Worm (Caenorhabditis elegans) whole organism, L3 larva: ENCODE results near the gene ify-1.
A peak's percentile ranks its signal among the peaks of the same experiment; 100 is the strongest.

Experiments
- R02D3.7 ChIP-seq: fragments of 150-350 bp; optimal IDR thresholded peaks from 2 replicates; lab custom pipeline; 2014; ENCODE audit warnings: missing biosample characterization, missing genetic modification characterization
- ZK546.5 ChIP-seq: sonication (generic microtip); optimal IDR thresholded peaks from 2 replicates; lab custom pipeline; 2017; ENCODE audit warnings: missing biosample characterization, missing genetic modification characterization
- aly-2 ChIP-seq: fragments of 150-350 bp; optimal IDR thresholded peaks from 2 replicates; lab custom pipeline; 2014; ENCODE audit warnings: missing biosample characterization, missing genetic modification characterization
- ama-1 ChIP-seq: fragments of 150-350 bp; optimal IDR thresholded peaks from 2 replicates; lab custom pipeline; 2018
- ceh-16 ChIP-seq: sonication (generic microtip); optimal IDR thresholded peaks from 2 replicates; lab custom pipeline; 2017; ENCODE audit warnings: missing biosample characterization, missing genetic modification characterization
- ceh-28 ChIP-seq: fragments of 150-350 bp; optimal IDR thresholded peaks from 2 replicates; lab custom pipeline; 2014; ENCODE audit warnings: missing biosample characterization, missing genetic modification reagents, missing genetic modification characterization
- ceh-82 ChIP-seq: fragments of 150-350 bp; optimal IDR thresholded peaks from 2 replicates; lab custom pipeline; 2014; ENCODE audit warnings: missing biosample characterization, missing genetic modification characterization
- ceh-9 ChIP-seq: sonication (generic microtip); optimal IDR thresholded peaks from 2 replicates; lab custom pipeline; 2018; ENCODE audit warnings: missing biosample characterization, missing genetic modification characterization
- daf-12 ChIP-seq: fragments of 150-350 bp; optimal IDR thresholded peaks from 2 replicates; lab custom pipeline; 2014; ENCODE audit warnings: missing biosample characterization, missing genetic modification reagents, missing genetic modification characterization
- egl-27 ChIP-seq: sonication (generic microtip); optimal IDR thresholded peaks from 4 replicates; lab custom pipeline; 2017; ENCODE audit warnings: missing biosample characterization, missing genetic modification reagents, missing genetic modification characterization
- egl-5 ChIP-seq: fragments of 150-350 bp; optimal IDR thresholded peaks from 2 replicates; lab custom pipeline; 2017; ENCODE audit warnings: missing biosample characterization, missing genetic modification reagents, missing genetic modification characterization, inconsistent platforms
- elt-1 ChIP-seq: fragments of 150-350 bp; optimal IDR thresholded peaks from 2 replicates; lab custom pipeline; 2014; ENCODE audit warnings: missing biosample characterization, missing genetic modification characterization
- elt-2 ChIP-seq: sonication (generic microtip); optimal IDR thresholded peaks from 2 replicates; lab custom pipeline; 2016; ENCODE audit warnings: missing genetic modification reagents, mild to moderate bottlenecking, missing genetic modification characterization, missing compliant biosample characterization
- elt-3 ChIP-seq, 3 experiments: fragments of 150-350 bp in 1 of 3; sonication (generic microtip) in 2 of 3; optimal IDR thresholded peaks; 2 replicates in 2 of 3; 4 replicates in 1 of 3; lab custom pipeline; 2014 to 2017; ENCODE audit warnings: missing biosample characterization in 3 of 3, missing genetic modification characterization in 3 of 3
- eor-1 ChIP-seq, 2 experiments: fragments of 150-350 bp; optimal IDR thresholded peaks; 2 replicates each; lab custom pipeline; 2014 to 2018; ENCODE audit warnings: missing biosample characterization in 2 of 2, missing genetic modification characterization in 2 of 2
- fkh-2 ChIP-seq: fragments of 150-350 bp; optimal IDR thresholded peaks from 2 replicates; lab custom pipeline; 2014; ENCODE audit warnings: missing biosample characterization, missing genetic modification reagents, missing genetic modification characterization
- fos-1 ChIP-seq: fragments of 150-350 bp; optimal IDR thresholded peaks from 2 replicates; lab custom pipeline; 2014; ENCODE audit warnings: missing biosample characterization, missing genetic modification characterization
- jun-1 ChIP-seq: fragments of 150-350 bp; optimal IDR thresholded peaks from 2 replicates; lab custom pipeline; 2014; ENCODE audit warnings: missing biosample characterization, missing genetic modification reagents, missing genetic modification characterization
- lin-15B ChIP-seq: fragments of 150-350 bp; optimal IDR thresholded peaks from 2 replicates; lab custom pipeline; 2014; ENCODE audit warnings: missing biosample characterization, missing genetic modification characterization
- lin-39 ChIP-seq: fragments of 150-350 bp; optimal IDR thresholded peaks from 2 replicates; lab custom pipeline; 2018; ENCODE audit warnings: missing biosample characterization, missing genetic modification reagents, missing genetic modification characterization
- lsy-12 ChIP-seq: sonication (generic microtip); optimal IDR thresholded peaks from 2 replicates; lab custom pipeline; 2016; ENCODE audit warnings: mild to moderate bottlenecking, missing genetic modification characterization, missing compliant biosample characterization
- mdl-1 ChIP-seq: fragments of 150-350 bp; optimal IDR thresholded peaks from 2 replicates; lab custom pipeline; 2014; ENCODE audit warnings: missing biosample characterization, missing genetic modification characterization
- mml-1 ChIP-seq: fragments of 150-350 bp; sonication (generic microtip); optimal IDR thresholded peaks from 3 replicates; lab custom pipeline; 2014; ENCODE audit warnings: missing biosample characterization, missing genetic modification characterization
- nfya-1 ChIP-seq: sonication (generic microtip); optimal IDR thresholded peaks from 2 replicates; lab custom pipeline; 2017; ENCODE audit warnings: missing genetic modification characterization, mild to moderate bottlenecking, missing compliant biosample characterization, antibody characterized with exemption, moderate library complexity; ENCODE audit not compliant: insufficient read depth
- nhr-11 ChIP-seq: fragments of 150-350 bp; optimal IDR thresholded peaks from 2 replicates; lab custom pipeline; 2014; ENCODE audit warnings: missing biosample characterization, missing genetic modification characterization
- nhr-12 ChIP-seq: fragments of 150-350 bp; optimal IDR thresholded peaks from 2 replicates; lab custom pipeline; 2014; ENCODE audit warnings: missing biosample characterization, missing genetic modification characterization
- nhr-23 ChIP-seq: fragments of 150-350 bp; optimal IDR thresholded peaks from 2 replicates; lab custom pipeline; 2014; ENCODE audit warnings: missing biosample characterization, missing genetic modification reagents, missing genetic modification characterization
- nhr-237 ChIP-seq: fragments of 150-350 bp; optimal IDR thresholded peaks from 2 replicates; lab custom pipeline; 2014; ENCODE audit warnings: missing biosample characterization, missing genetic modification characterization
- nhr-25 ChIP-seq: sonication (generic microtip); optimal IDR thresholded peaks from 2 replicates; lab custom pipeline; 2017; ENCODE audit warnings: missing biosample characterization, missing genetic modification characterization
- nhr-28 ChIP-seq: fragments of 150-350 bp; optimal IDR thresholded peaks from 2 replicates; lab custom pipeline; 2014; ENCODE audit warnings: missing biosample characterization, missing genetic modification characterization
- nhr-43 ChIP-seq: sonication (generic microtip); optimal IDR thresholded peaks from 2 replicates; lab custom pipeline; 2016; ENCODE audit warnings: mild to moderate bottlenecking, missing genetic modification characterization, missing compliant biosample characterization; ENCODE audit not compliant: poor library complexity, severe bottlenecking
- nhr-67 ChIP-seq: fragments of 150-350 bp; optimal IDR thresholded peaks from 2 replicates; lab custom pipeline; 2014; ENCODE audit warnings: missing biosample characterization, missing genetic modification characterization
- nhr-76 ChIP-seq: fragments of 150-350 bp; sonication (generic microtip); optimal IDR thresholded peaks from 5 replicates; lab custom pipeline; 2014; ENCODE audit warnings: missing biosample characterization, missing genetic modification characterization
- nhr-77 ChIP-seq: fragments of 150-350 bp; optimal IDR thresholded peaks from 2 replicates; lab custom pipeline; 2014; ENCODE audit warnings: missing biosample characterization, missing genetic modification characterization
- pha-4 ChIP-seq: fragments of 150-350 bp; optimal IDR thresholded peaks from 2 replicates; lab custom pipeline; 2014; ENCODE audit warnings: missing biosample characterization, missing genetic modification reagents, missing genetic modification characterization
- pqm-1 ChIP-seq: fragments of 150-350 bp; optimal IDR thresholded peaks from 2 replicates; lab custom pipeline; 2017; ENCODE audit warnings: missing biosample characterization, missing genetic modification characterization, inconsistent platforms
- sea-2 ChIP-seq: fragments of 150-350 bp; sonication (generic microtip); optimal IDR thresholded peaks from 4 replicates; lab custom pipeline; 2014; ENCODE audit warnings: missing biosample characterization, missing genetic modification reagents, missing genetic modification characterization
- skn-1 ChIP-seq: fragments of 150-350 bp; optimal IDR thresholded peaks from 2 replicates; lab custom pipeline; 2014; ENCODE audit warnings: missing biosample characterization, missing genetic modification characterization
- snpc-4 ChIP-seq: fragments of 150-350 bp; optimal IDR thresholded peaks from 2 replicates; lab custom pipeline; 2014; ENCODE audit warnings: missing biosample characterization, missing genetic modification characterization
- tbx-2 ChIP-seq: sonication (generic microtip); optimal IDR thresholded peaks from 2 replicates; lab custom pipeline; 2016; ENCODE audit warnings: mild to moderate bottlenecking, missing genetic modification characterization, missing compliant biosample characterization
- unc-39 ChIP-seq: sonication (generic microtip); optimal IDR thresholded peaks from 4 replicates; lab custom pipeline; 2017; ENCODE audit warnings: missing biosample characterization, missing genetic modification characterization
- unc-62 ChIP-seq: fragments of 150-350 bp; sonication (generic microtip); optimal IDR thresholded peaks from 4 replicates; lab custom pipeline; 2014; ENCODE audit warnings: missing biosample characterization, missing genetic modification reagents, missing genetic modification characterization
- zag-1 ChIP-seq: fragments of 150-350 bp; optimal IDR thresholded peaks from 2 replicates; lab custom pipeline; 2014; ENCODE audit warnings: missing biosample characterization, missing genetic modification characterization
- ztf-11 ChIP-seq: fragments of 150-350 bp; optimal IDR thresholded peaks from 2 replicates; lab custom pipeline; 2014; ENCODE audit warnings: missing biosample characterization, missing genetic modification characterization
- ztf-4 ChIP-seq: fragments of 150-350 bp; optimal IDR thresholded peaks from 2 replicates; lab custom pipeline; 2014; ENCODE audit warnings: missing biosample characterization, missing genetic modification characterization

Gene ify-1

ce11 chrII:5060719-5061118, 5.7 kb upstream of the ify-1 start, which contains the start of gene pho-12:
Gene pho-12 (minus strand): TSS chrII:5060819.
- TF ChIP-seq nhr-76 (tag; lab: Kevin White, UChicago) (no peak), nhr-67 (tag; lab: Kevin White, UChicago) (no peak), aly-2 (no peak), ztf-11 (tag; lab: Kevin White, UChicago) (no peak), nfya-1 (tag; lab: Kevin White, UChicago) (no peak), pqm-1 (tag; lab: Kevin White, UChicago) (no peak), skn-1 (no peak), jun-1 (tag; lab: Kevin White, UChicago) (no peak), fos-1 (no peak), elt-1 (tag; lab: Kevin White, UChicago) (no peak), ZK546.5 (tag; lab: Kevin White, UChicago) (no peak), R02D3.7 (tag; lab: Kevin White, UChicago) (no peak), zag-1 (no peak)
- TF ChIP-seq, all 47 proteins: peak for 0

ce11 chrII:5058036-5058435, 3.1 kb upstream of the ify-1 start, which contains the start of gene C27A2.12:
Gene C27A2.12 (minus strand): TSS chrII:5058136.
- TF ChIP-seq aly-2 (no peak), nfya-1 (tag; lab: Kevin White, UChicago) (no peak), elt-3 (tag; optimal IDR thresholded peaks at IDR 0.05; lab: Kevin White, UChicago) (no peak), nhr-25 (tag; lab: Kevin White, UChicago) (no peak), lsy-12 (tag; lab: Kevin White, UChicago) (no peak), snpc-4 (tag; lab: Kevin White, UChicago) (no peak), ztf-4 (tag; lab: Kevin White, UChicago) (no peak), lin-15B (no peak), nhr-237 (tag; lab: Kevin White, UChicago) (no peak), nhr-76 (tag; lab: Kevin White, UChicago) (no peak), egl-27 (no peak), ceh-82 (tag; lab: Kevin White, UChicago) (no peak), elt-1 (tag; lab: Kevin White, UChicago) (no peak), nhr-43 (tag; lab: Kevin White, UChicago) (no peak), nhr-23 (tag; lab: Kevin White, UChicago) (no peak), unc-62 (GFP tag; lab: Kevin White, UChicago) (no peak), nhr-77 (no peak)
- TF ChIP-seq, all 47 proteins: peak for 0

DNA sequence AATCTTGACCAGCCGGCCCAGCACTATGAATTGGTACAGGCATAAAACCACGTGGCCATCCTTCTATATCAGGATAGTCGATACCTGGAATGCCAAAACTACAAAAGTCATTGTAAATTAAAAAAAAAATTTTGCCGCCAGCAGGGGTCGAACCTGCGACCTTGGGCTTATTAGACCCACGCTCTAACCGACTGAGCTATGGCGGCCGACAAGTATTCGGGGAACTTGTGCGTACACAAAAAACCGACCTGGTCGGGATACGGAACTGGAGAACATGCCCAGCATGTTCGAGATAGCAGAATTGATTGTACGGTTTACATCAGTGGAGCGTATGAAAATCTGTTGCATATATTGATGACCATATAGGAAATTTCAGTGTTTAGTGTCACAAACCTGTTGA, 2.3 kb upstream of the ify-1 start:
- TF ChIP-seq lin-15B: peak; percentile 37
- no peak for TF ChIP-seq unc-62 (GFP tag; lab: Kevin White, UChicago)
- TF ChIP-seq nhr-11: no peak
- peak; percentile 71 for TF ChIP-seq lsy-12 (tag; lab: Kevin White, UChicago)
- TF ChIP-seq fkh-2 (tag; lab: Kevin White, UChicago): no peak
- TF ChIP-seq ztf-4 (tag; lab: Kevin White, UChicago): no peak
- no peak for TF ChIP-seq zag-1
- no peak for TF ChIP-seq mml-1 (tag; lab: Kevin White, UChicago)
- no peak for TF ChIP-seq skn-1
- TF ChIP-seq daf-12: no peak
- TF ChIP-seq sea-2 (GFP tag; lab: Kevin White, UChicago): no peak
- peak; percentile 99 for TF ChIP-seq snpc-4 (tag; lab: Kevin White, UChicago)
- TF ChIP-seq elt-2 (tag; lab: Kevin White, UChicago): peak; percentile 90
- no peak for TF ChIP-seq aly-2
- TF ChIP-seq nhr-12 (tag; lab: Kevin White, UChicago): no peak
- no peak for TF ChIP-seq ztf-11 (tag; lab: Kevin White, UChicago)
- TF ChIP-seq ceh-82 (tag; lab: Kevin White, UChicago): no peak
- no peak for TF ChIP-seq nhr-76 (tag; lab: Kevin White, UChicago)
- no peak for TF ChIP-seq nhr-77
- TF ChIP-seq elt-1 (tag; lab: Kevin White, UChicago): no peak
- peak; percentile 51 for TF ChIP-seq tbx-2
- TF ChIP-seq nhr-237 (tag; lab: Kevin White, UChicago): no peak
- peak; percentile 84 for TF ChIP-seq nhr-43 (tag; lab: Kevin White, UChicago)
- TF ChIP-seq ceh-9 (tag; lab: Kevin White, UChicago): no peak
- TF ChIP-seq nhr-67 (tag; lab: Kevin White, UChicago): no peak
- no peak for TF ChIP-seq ceh-28
- TF ChIP-seq lin-39 (tag; lab: Kevin White, UChicago): peak; percentile 21
- TF ChIP-seq R02D3.7 (tag; lab: Kevin White, UChicago): no peak
- TF ChIP-seq unc-39 (tag; lab: Kevin White, UChicago): no peak
- TF ChIP-seq nfya-1 (tag; lab: Kevin White, UChicago): peak; percentile 43
- TF ChIP-seq nhr-25 (tag; lab: Kevin White, UChicago): peak; percentile 79
- TF ChIP-seq pqm-1 (tag; lab: Kevin White, UChicago): peak; percentile 9
- TF ChIP-seq elt-3 (tag; optimal IDR thresholded peaks at IDR 0.05; lab: Kevin White, UChicago): no peak
- peak; percentile 73 for TF ChIP-seq pha-4 (tag; lab: Kevin White, UChicago)
- no peak for TF ChIP-seq nhr-28
- TF ChIP-seq egl-5 (tag; lab: Kevin White, UChicago): peak; percentile 61
- TF ChIP-seq ama-1: no peak
- TF ChIP-seq ceh-16 (tag; lab: Kevin White, UChicago): no peak
- TF ChIP-seq ZK546.5 (tag; lab: Kevin White, UChicago): no peak
- TF ChIP-seq fos-1: no peak
- peak; percentile 9 for TF ChIP-seq jun-1 (tag; lab: Kevin White, UChicago)
- no peak for TF ChIP-seq mdl-1 (tag; lab: Kevin White, UChicago)
- no peak for TF ChIP-seq eor-1 (tag; optimal IDR thresholded peaks at IDR 0.05; lab: Kevin White, UChicago)
- TF ChIP-seq nhr-23 (tag; lab: Kevin White, UChicago): peak; percentile 46
